Worm (Caenorhabditis elegans) whole organism, L1 larva: ENCODE data around the gene aakb-1.

Experiments
- F16B12.6 ChIP-seq: fragments of 150-350 bp; optimal IDR thresholded peaks from 2 replicates; lab custom pipeline; 2014; ENCODE audit warnings: missing biosample characterization, missing genetic modification characterization
- ama-1 ChIP-seq: fragments of 150-350 bp; optimal IDR thresholded peaks from 2 replicates; lab custom pipeline; 2014
- blmp-1 ChIP-seq: fragments of 150-350 bp; optimal IDR thresholded peaks from 2 replicates; lab custom pipeline; 2014; ENCODE audit warnings: missing biosample characterization, missing genetic modification characterization
- ceh-63 ChIP-seq: fragments of 200-800 bp; sonication (Bioruptor generic); optimal IDR thresholded peaks from 2 replicates; lab custom pipeline; 2018; ENCODE audit warnings: mild to moderate bottlenecking, missing genetic modification characterization, missing compliant biosample characterization
- ceh-90 ChIP-seq: sonication (generic microtip); optimal IDR thresholded peaks from 2 replicates; lab custom pipeline; 2016; ENCODE audit warnings: missing genetic modification characterization, missing compliant biosample characterization
- efl-1 ChIP-seq, 4 experiments: fragments of 150-350 bp; optimal IDR thresholded peaks in 3 of 4; peaks in 1 of 4; 1 replicate in 1 of 4; 2 replicates in 3 of 4; lab custom pipeline; 2014; ENCODE audit warnings: missing biosample characterization in 2 of 4, missing genetic modification characterization in 2 of 4, missing genetic modification reagents in 2 of 4
- egl-27 ChIP-seq, 2 experiments: fragments of 150-350 bp in 1 of 2; sonication (generic microtip); optimal IDR thresholded peaks; 3 replicates each; lab custom pipeline; 2017 to 2018; ENCODE audit warnings: missing biosample characterization in 2 of 2, missing genetic modification characterization in 2 of 2, missing genetic modification reagents in 2 of 2
- elt-2 ChIP-seq: sonication (generic microtip); optimal IDR thresholded peaks from 2 replicates; lab custom pipeline; 2016; ENCODE audit warnings: missing genetic modification characterization, mild to moderate bottlenecking, inconsistent platforms, missing compliant biosample characterization, missing genetic modification reagents
- elt-3 ChIP-seq, 6 experiments: fragments of 150-350 bp in 1 of 6; sonication (generic microtip); optimal IDR thresholded peaks; 2 replicates each; lab custom pipeline; 2017 to 2018; ENCODE audit warnings: missing biosample characterization in 6 of 6, missing genetic modification characterization in 6 of 6, inconsistent platforms in 1 of 6
- ets-5 ChIP-seq: fragments of 200-800 bp; sonication (Bioruptor generic); IDR thresholded peaks from 2 replicates; pipeline ENCODE4 v1.3.6; 2022; ENCODE audit warnings: missing genetic modification characterization, missing compliant biosample characterization
- fkh-4 ChIP-seq: sonication (generic microtip); optimal IDR thresholded peaks from 2 replicates; lab custom pipeline; 2016; ENCODE audit warnings: missing compliant biosample characterization, missing genetic modification characterization, borderline replicate concordance
- grh-1 ChIP-seq: fragments of 200-800 bp; sonication (Bioruptor generic); IDR thresholded peaks from 2 replicates; pipeline ENCODE4 v1.3.6; 2022; ENCODE audit warnings: missing genetic modification reagents, missing genetic modification characterization, missing compliant biosample characterization
- hlh-17 ChIP-seq: fragments of 200-800 bp; sonication (Bioruptor generic); optimal IDR thresholded peaks from 2 replicates; lab custom pipeline; 2018; ENCODE audit warnings: missing genetic modification characterization, mild to moderate bottlenecking, missing compliant biosample characterization, moderate library complexity, borderline replicate concordance
- irx-1 ChIP-seq: sonication (generic microtip); optimal IDR thresholded peaks from 2 replicates; lab custom pipeline; 2016; ENCODE audit warnings: missing genetic modification characterization, missing compliant biosample characterization
- jun-1 ChIP-seq: fragments of 150-350 bp; optimal IDR thresholded peaks from 2 replicates; lab custom pipeline; 2014; ENCODE audit warnings: missing biosample characterization, missing genetic modification reagents, missing genetic modification characterization
- lin-14 ChIP-seq: fragments of 200-800 bp; sonication (Bioruptor generic); optimal IDR thresholded peaks from 2 replicates; lab custom pipeline; 2018; ENCODE audit warnings: mild to moderate bottlenecking, missing genetic modification characterization, moderate library complexity, missing compliant biosample characterization
- lin-35 ChIP-seq, 2 experiments: fragments of 150-350 bp; optimal IDR thresholded peaks; 2 replicates each; lab custom pipeline; 2014; ENCODE audit warnings: missing biosample characterization in 2 of 2, missing genetic modification characterization in 2 of 2, missing genetic modification reagents in 2 of 2
- lin-39 ChIP-seq: fragments of 150-350 bp; optimal IDR thresholded peaks from 2 replicates; lab custom pipeline; 2014; ENCODE audit warnings: missing biosample characterization, missing genetic modification reagents, missing genetic modification characterization
- lsy-2 ChIP-seq, 2 experiments: fragments of 150-350 bp; optimal IDR thresholded peaks; 2 replicates each; lab custom pipeline; 2014; ENCODE audit warnings: missing biosample characterization in 2 of 2, missing genetic modification characterization in 2 of 2
- mdl-1 ChIP-seq, 2 experiments: fragments of 150-350 bp; optimal IDR thresholded peaks; 2 replicates each; lab custom pipeline; 2014 to 2017; ENCODE audit warnings: missing biosample characterization in 2 of 2, missing genetic modification characterization in 2 of 2, inconsistent platforms in 1 of 2
- mef-2 ChIP-seq: fragments of 150-350 bp; optimal IDR thresholded peaks from 2 replicates; lab custom pipeline; 2014; ENCODE audit warnings: missing biosample characterization, missing genetic modification characterization
- nhr-19 ChIP-seq: fragments of 200-800 bp; sonication (Bioruptor generic); conservative IDR thresholded peaks from 2 replicates; pipeline ENCODE4 v1.3.6; 2022; ENCODE audit warnings: missing genetic modification characterization, missing compliant biosample characterization
- nhr-20 ChIP-seq: sonication (generic microtip); optimal IDR thresholded peaks from 2 replicates; lab custom pipeline; 2016; ENCODE audit warnings: mild to moderate bottlenecking, missing genetic modification characterization, missing compliant biosample characterization
- nhr-237 ChIP-seq: fragments of 150-350 bp; optimal IDR thresholded peaks from 2 replicates; lab custom pipeline; 2014; ENCODE audit warnings: missing biosample characterization, missing genetic modification characterization
- nhr-71 ChIP-seq: sonication (generic microtip); optimal IDR thresholded peaks from 2 replicates; lab custom pipeline; 2016; ENCODE audit warnings: mild to moderate bottlenecking, missing genetic modification characterization, moderate library complexity, missing compliant biosample characterization
- nhr-76 ChIP-seq: sonication (generic microtip); optimal IDR thresholded peaks from 2 replicates; lab custom pipeline; 2017; ENCODE audit warnings: missing biosample characterization, missing genetic modification characterization
- nhr-77 ChIP-seq: fragments of 150-350 bp; optimal IDR thresholded peaks from 2 replicates; lab custom pipeline; 2014; ENCODE audit warnings: missing biosample characterization, missing genetic modification characterization
- nhr-84 ChIP-seq: sonication (generic microtip); optimal IDR thresholded peaks from 2 replicates; lab custom pipeline; 2017; ENCODE audit warnings: missing biosample characterization, missing genetic modification characterization
- nhr-85 ChIP-seq: sonication (generic microtip); peaks from one replicate; lab custom pipeline; 2016; ENCODE audit warnings: missing genetic modification characterization, inconsistent platforms, missing compliant biosample characterization
- pag-3 ChIP-seq: sonication (generic microtip); optimal IDR thresholded peaks from 2 replicates; lab custom pipeline; 2017; ENCODE audit warnings: missing genetic modification characterization, mild to moderate bottlenecking, missing compliant biosample characterization, antibody characterized with exemption, borderline replicate concordance; ENCODE audit not compliant: insufficient read depth
- pax-3 ChIP-seq: fragments of 200-800 bp; sonication (Bioruptor generic); optimal IDR thresholded peaks from 2 replicates; lab custom pipeline; 2018; ENCODE audit warnings: mild to moderate bottlenecking, missing genetic modification characterization, moderate library complexity, missing compliant biosample characterization
- pqm-1 ChIP-seq: sonication (generic microtip); optimal IDR thresholded peaks from 3 replicates; lab custom pipeline; 2017; ENCODE audit warnings: missing biosample characterization, missing genetic modification characterization
- snu-23 ChIP-seq: sonication (generic microtip); optimal IDR thresholded peaks from 2 replicates; lab custom pipeline; 2016; ENCODE audit warnings: missing genetic modification characterization, missing compliant biosample characterization
- sox-4 ChIP-seq: sonication (generic microtip); optimal IDR thresholded peaks from 2 replicates; lab custom pipeline; 2016; ENCODE audit warnings: missing genetic modification characterization, missing compliant biosample characterization
- sptf-1 ChIP-seq: fragments of 150-350 bp; optimal IDR thresholded peaks from 2 replicates; lab custom pipeline; 2014; ENCODE audit warnings: missing biosample characterization, missing genetic modification characterization
- tbx-2 ChIP-seq: sonication (generic microtip); optimal IDR thresholded peaks from 2 replicates; lab custom pipeline; 2016; ENCODE audit warnings: missing genetic modification characterization, missing compliant biosample characterization
- unc-130 ChIP-seq: fragments of 150-350 bp; optimal IDR thresholded peaks from 2 replicates; lab custom pipeline; 2017; ENCODE audit warnings: missing biosample characterization, missing genetic modification characterization, inconsistent platforms
- unc-62 ChIP-seq: fragments of 150-350 bp; optimal IDR thresholded peaks from 2 replicates; lab custom pipeline; 2014; ENCODE audit warnings: missing biosample characterization, missing genetic modification reagents, missing genetic modification characterization
- vab-15 ChIP-seq: sonication (generic microtip); optimal IDR thresholded peaks from 2 replicates; lab custom pipeline; 2017; ENCODE audit warnings: missing genotype, mild to moderate bottlenecking, missing genetic modification characterization, missing compliant biosample characterization
- zag-1 ChIP-seq: fragments of 150-350 bp; optimal IDR thresholded peaks from 2 replicates; lab custom pipeline; 2014; ENCODE audit warnings: missing biosample characterization, missing genetic modification characterization
- ztf-4 ChIP-seq: fragments of 150-350 bp; optimal IDR thresholded peaks from 2 replicates; lab custom pipeline; 2014; ENCODE audit warnings: missing biosample characterization, missing genetic modification characterization

aakb-1 gene

DNA sequence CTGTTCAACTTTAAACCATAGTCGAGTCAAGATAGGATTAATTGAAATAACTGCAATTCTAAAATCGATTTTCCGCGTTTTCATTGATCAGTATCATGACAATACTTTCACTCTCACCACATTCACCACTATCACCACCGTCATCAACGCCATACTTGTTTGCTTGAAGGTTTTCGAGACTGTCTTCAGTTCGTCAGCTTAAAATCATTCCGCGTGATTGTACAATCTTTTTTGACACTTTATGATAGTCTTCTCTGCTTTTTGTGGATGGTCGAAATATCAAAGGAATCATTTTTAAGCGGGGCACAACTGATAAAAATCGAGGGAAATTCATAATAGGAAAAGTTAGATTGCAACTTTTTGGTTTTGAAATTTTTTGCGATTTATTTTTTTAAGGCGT, 9.3 kb upstream of the aakb-1 start:
- TF ChIP-seq ceh-90 (tag; lab: Kevin White, UChicago): no peak
- no peak for TF ChIP-seq pqm-1 (tag; lab: Kevin White, UChicago)
- TF ChIP-seq zag-1 (tag; lab: Kevin White, UChicago): no peak
- TF ChIP-seq ceh-63 (GFP tag; lab: Kevin White, UChicago): no peak
- TF ChIP-seq elt-2 (tag; lab: Kevin White, UChicago): peak; percentile 52
- TF ChIP-seq nhr-76 (tag; lab: Kevin White, UChicago): no peak
- TF ChIP-seq, all 84 proteins: peak for 1

DNA sequence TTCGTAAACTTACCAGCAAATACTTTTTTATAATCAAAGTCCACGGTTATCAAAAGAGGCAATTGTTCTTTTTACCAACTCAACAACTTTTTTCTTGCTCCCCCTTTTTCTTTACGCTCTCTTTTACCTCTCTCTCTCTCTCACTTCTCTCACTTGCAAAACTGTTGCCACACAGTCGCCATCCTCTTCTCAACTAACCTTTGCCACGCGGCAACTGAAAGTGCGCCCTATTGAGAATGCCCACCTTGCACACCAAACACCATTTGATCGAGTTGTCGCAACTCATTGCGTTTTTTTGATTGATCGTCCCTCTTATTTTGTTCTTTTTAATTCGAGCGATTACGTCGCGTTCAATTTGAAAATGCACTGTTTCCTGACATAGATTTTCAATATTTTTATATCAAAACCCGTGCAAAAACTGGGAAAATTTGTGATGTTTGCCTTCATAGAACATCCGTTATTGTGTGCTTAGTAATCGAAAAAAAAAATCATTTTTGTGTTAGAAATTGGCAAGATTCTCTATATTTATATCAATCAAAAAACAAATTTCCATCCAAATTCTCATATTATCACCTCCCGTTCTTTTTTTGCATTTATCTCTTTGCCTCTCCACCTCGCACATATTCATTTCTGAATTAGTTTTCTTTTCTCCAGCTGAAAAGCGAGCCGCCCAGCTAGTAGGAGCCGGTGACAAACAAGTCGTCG, 8.8 kb upstream of the aakb-1 start, which contains the start of gene nhr-71:
nhr-71 (plus strand) TSS at position 655 of the 705 bp plus-strand sequence.
- TF ChIP-seq mdl-1 (tag; optimal IDR thresholded peaks at IDR 0.05; lab: Kevin White, UChicago): peak in 1 of 2 experiments; percentile 2
- peak; percentile 26 for TF ChIP-seq nhr-20 (tag; lab: Kevin White, UChicago)
- TF ChIP-seq nhr-71 (tag; lab: Kevin White, UChicago): peak; percentile 66
- no peak for TF ChIP-seq sptf-1 (tag; lab: Kevin White, UChicago)
- TF ChIP-seq snu-23: peak; percentile 20
- no peak for TF ChIP-seq ama-1 (lab: Kevin White, UChicago)

DNA sequence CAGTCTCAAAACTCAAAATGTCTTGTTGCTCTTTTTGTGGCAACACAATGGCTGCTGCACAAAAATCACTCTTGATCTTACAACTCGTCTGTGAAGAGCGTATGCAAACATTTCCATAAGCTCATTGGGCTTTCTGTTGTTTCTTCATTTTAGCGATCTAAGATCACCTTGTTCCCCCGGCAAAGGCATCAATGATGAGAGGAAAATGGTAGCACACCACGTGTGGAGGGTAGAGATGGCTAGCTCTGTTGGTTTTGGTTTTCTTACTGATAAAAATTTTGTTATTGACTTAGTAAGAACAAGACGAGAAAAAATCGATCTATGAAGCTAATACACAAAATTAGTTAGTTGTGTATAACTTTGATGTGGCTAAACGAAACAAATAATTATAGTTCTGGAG, 7.6 kb upstream of the aakb-1 start:
- TF ChIP-seq efl-1 (optimal IDR thresholded peaks at IDR 0.05; lab: Kevin White, UChicago): no peak
- TF ChIP-seq efl-1 (GFP tag; optimal IDR thresholded peaks at IDR 0.05 in 1 of 2; lab: Kevin White, UChicago): peak in 1 of 2 experiments; percentile 10
- TF ChIP-seq lin-14 (GFP tag; lab: Kevin White, UChicago): peak; percentile 21
- peak in 1 of 2 experiments; percentile 34 for TF ChIP-seq lin-35 (GFP tag; optimal IDR thresholded peaks at IDR 0.05; lab: Kevin White, UChicago)
- no peak for TF ChIP-seq tbx-2 (tag; lab: Kevin White, UChicago)
- TF ChIP-seq nhr-77 (tag; lab: Kevin White, UChicago): peak; percentile 68
- no peak for TF ChIP-seq nhr-20 (tag; lab: Kevin White, UChicago)
- TF ChIP-seq nhr-71 (tag; lab: Kevin White, UChicago): peak; percentile 58
- TF ChIP-seq vab-15 (tag; lab: Kevin White, UChicago): no peak
- TF ChIP-seq nhr-19 (GFP tag; lab: Robert Waterston, UW): no peak
- no peak for TF ChIP-seq egl-27 (tag; optimal IDR thresholded peaks at IDR 0.05; lab: Kevin White, UChicago)
- TF ChIP-seq, all 84 proteins: peak for 5

DNA sequence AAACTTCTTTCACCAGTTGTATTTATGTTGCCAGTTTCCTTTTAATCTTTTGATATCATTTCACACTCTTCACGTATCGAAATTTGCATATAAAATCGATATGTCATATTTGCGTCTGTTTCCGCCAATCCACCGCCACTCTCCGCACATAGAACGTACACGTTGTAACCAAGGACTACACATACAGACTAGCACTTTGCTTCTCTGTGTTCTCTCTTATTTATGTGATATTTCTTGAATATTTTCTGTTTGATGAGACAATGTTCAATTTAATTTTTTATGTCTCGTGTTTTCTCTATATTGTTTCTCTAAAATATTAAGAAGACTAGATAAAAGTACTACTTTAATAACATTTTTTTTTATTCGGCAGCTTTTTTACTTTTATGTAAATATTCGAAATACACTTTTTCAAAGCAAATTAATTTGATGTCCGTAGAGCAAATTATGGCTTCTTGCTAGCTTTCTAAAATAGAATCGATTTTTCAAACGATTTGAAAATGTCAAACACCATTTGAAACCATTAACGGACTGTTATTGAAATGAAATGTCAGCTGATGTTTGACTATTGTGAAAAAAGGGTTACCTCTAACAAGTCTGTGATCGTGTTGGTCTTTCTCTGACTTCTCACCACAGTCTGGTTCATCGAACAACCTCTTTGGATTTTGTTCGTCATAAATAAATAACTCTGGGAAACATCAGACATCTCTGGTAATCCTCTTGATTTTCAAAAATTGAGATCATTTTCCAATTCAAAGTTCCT, 2.6 kb upstream of the aakb-1 start:
- TF ChIP-seq nhr-237 (tag; lab: Kevin White, UChicago): peak; percentile 11
- no peak for TF ChIP-seq pax-3
- no peak for TF ChIP-seq ama-1 (lab: Kevin White, UChicago)
- TF ChIP-seq nhr-84 (tag; lab: Kevin White, UChicago): no peak
- no peak for TF ChIP-seq irx-1 (tag; lab: Kevin White, UChicago)
- no peak for TF ChIP-seq unc-62 (GFP tag; lab: Kevin White, UChicago)
- no peak for TF ChIP-seq grh-1 (GFP tag; lab: Robert Waterston, UW)
- TF ChIP-seq nhr-20 (tag; lab: Kevin White, UChicago): peak; percentile 5
- no peak for TF ChIP-seq mef-2 (tag; lab: Kevin White, UChicago)
- TF ChIP-seq jun-1: no peak
- TF ChIP-seq efl-1 (optimal IDR thresholded peaks at IDR 0.05; lab: Kevin White, UChicago): no peak
- TF ChIP-seq efl-1 (GFP tag; optimal IDR thresholded peaks at IDR 0.05 in 1 of 2; lab: Kevin White, UChicago): peak in 1 of 2 experiments; percentile 29
- peak; percentile 60 for TF ChIP-seq nhr-19 (GFP tag; lab: Robert Waterston, UW)
- TF ChIP-seq nhr-77 (tag; lab: Kevin White, UChicago): no peak
- no peak for TF ChIP-seq unc-130 (tag; lab: Kevin White, UChicago)
- TF ChIP-seq snu-23: peak; percentile 3
- TF ChIP-seq nhr-85 (tag; lab: Kevin White, UChicago): peak; percentile 55
- no peak for TF ChIP-seq ztf-4 (tag; lab: Kevin White, UChicago)
- no peak for TF ChIP-seq elt-3 (tag; optimal IDR thresholded peaks at IDR 0.05; lab: Kevin White, UChicago)
- no peak for TF ChIP-seq sox-4 (tag; lab: Kevin White, UChicago)
- TF ChIP-seq blmp-1: peak; percentile 6
- no peak for TF ChIP-seq ets-5 (GFP tag; lab: Robert Waterston, UW)
- TF ChIP-seq hlh-17 (GFP tag; lab: Kevin White, UChicago): no peak
- no peak for TF ChIP-seq pag-3
- no peak for TF ChIP-seq F16B12.6
- no peak for TF ChIP-seq sptf-1 (tag; lab: Kevin White, UChicago)
- no peak for TF ChIP-seq lsy-2 (tag; optimal IDR thresholded peaks at IDR 0.05; lab: Kevin White, UChicago)
- TF ChIP-seq lin-35 (GFP tag; optimal IDR thresholded peaks at IDR 0.05; lab: Kevin White, UChicago): peak in 1 of 2 experiments; percentile 15
- TF ChIP-seq fkh-4: no peak
- TF ChIP-seq elt-2 (tag; lab: Kevin White, UChicago): no peak
- TF ChIP-seq lin-39: no peak
- no peak for TF ChIP-seq mdl-1 (tag; optimal IDR thresholded peaks at IDR 0.05; lab: Kevin White, UChicago)
